Fruit fly (Drosophila melanogaster): ENCODE measurements around the gene CG33307.
A peak's percentile ranks its signal among the peaks of the same experiment; 100 is the strongest.

CG33307 gene

dm6 chr2L:13847625-13848024 is 6.3 kb upstream of the CG33307 start, which contains the start of gene CG7953:
Gene CG7953, plus strand, starts transcription at chr2L:13847925.
- TF ChIP-seq CTCF (optimal IDR thresholded peaks at IDR 0.05) (no peak), CG8478 (optimal IDR thresholded peaks at IDR 0.05) (no peak)

dm6 chr2L:13846239-13846802 is 5.0 kb upstream of the CG33307 start, which contains the start of gene CG7916:
Gene CG7916, plus strand, starts transcription at chr2L:13846752.
- TF ChIP-seq CG8478 (optimal IDR thresholded peaks at IDR 0.05), result no peak
- TF ChIP-seq CTCF (optimal IDR thresholded peaks at IDR 0.05), result no peak

dm6 chr2L:13845178-13845577 is 3.9 kb upstream of the CG33307 start, which contains the start of gene CG8997:
Gene CG8997, minus strand, starts transcription at chr2L:13845325.
- no peak for TF ChIP-seq CG8478 (optimal IDR thresholded peaks at IDR 0.05)
- TF ChIP-seq CTCF (optimal IDR thresholded peaks at IDR 0.05), result no peak

DNA sequence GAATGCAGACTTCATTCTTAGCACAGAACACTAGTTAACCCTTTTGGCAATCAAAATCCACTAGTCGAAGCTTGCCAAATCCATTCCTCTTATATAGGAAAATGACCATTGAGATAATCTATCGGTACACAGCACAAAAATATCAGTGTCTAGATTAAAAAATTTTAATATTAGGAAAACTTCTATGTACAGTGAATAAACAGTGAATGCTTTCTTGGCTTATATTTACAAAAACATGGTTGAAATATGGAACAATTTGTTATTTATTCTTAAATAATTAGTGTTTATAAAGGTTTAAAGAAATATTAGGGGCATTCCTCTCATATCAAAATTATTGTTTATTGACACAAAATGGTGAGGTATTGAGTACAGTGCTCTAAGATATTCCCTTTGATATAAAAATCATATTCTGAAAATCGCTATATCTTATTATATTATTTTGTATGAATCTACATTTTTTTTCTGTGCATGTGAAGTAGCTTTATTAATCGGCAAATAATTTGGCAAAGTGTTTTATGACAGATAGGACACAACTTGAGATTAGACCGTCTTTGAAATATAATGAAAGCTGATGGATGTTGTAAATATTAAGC is 2.5 kb upstream of the CG33307 start, which contains the start of gene CG33306:
TSS of gene CG33306 (minus strand) at position 51 of the 593 bp plus-strand sequence.
- TF ChIP-seq CG8478 (optimal IDR thresholded peaks at IDR 0.05) (no peak), CTCF (optimal IDR thresholded peaks at IDR 0.05) (no peak)

dm6 chr2L:13842572-13842971 is 1.3 kb upstream of the CG33307 start:
- TF ChIP-seq CG8478 (optimal IDR thresholded peaks at IDR 0.05) (no peak), CTCF (optimal IDR thresholded peaks at IDR 0.05) (no peak)

DNA sequence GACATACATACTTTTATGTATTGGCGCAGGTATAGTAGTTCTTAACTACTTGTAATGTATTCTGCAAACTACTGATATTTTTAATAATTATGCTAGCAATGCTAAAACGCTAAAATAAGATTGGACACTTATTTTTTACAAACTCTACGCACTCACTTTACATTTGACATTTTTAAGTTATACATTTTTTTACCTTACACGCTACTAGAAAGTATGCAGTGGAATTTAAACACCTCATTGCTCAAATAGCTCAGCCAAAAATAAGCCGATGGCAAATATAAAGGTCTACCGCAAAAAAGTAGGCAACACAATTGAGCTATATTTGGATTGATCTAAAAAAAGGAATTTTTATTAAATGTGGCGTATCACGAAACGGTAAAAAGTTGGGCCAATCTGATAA is 758 bp upstream of the CG33307 start:
- no peak for TF ChIP-seq CG8478 (optimal IDR thresholded peaks at IDR 0.05)
- TF ChIP-seq CTCF (optimal IDR thresholded peaks at IDR 0.05), result peak; percentile 40 to 74

- no peak for TF ChIP-seq CTCF (optimal IDR thresholded peaks at IDR 0.05)
- no peak for TF ChIP-seq CG8478 (optimal IDR thresholded peaks at IDR 0.05)
Measured at dm6 chr2L:13839744-13840151, 1.6 kb downstream of the CG33307 start.

DNA sequence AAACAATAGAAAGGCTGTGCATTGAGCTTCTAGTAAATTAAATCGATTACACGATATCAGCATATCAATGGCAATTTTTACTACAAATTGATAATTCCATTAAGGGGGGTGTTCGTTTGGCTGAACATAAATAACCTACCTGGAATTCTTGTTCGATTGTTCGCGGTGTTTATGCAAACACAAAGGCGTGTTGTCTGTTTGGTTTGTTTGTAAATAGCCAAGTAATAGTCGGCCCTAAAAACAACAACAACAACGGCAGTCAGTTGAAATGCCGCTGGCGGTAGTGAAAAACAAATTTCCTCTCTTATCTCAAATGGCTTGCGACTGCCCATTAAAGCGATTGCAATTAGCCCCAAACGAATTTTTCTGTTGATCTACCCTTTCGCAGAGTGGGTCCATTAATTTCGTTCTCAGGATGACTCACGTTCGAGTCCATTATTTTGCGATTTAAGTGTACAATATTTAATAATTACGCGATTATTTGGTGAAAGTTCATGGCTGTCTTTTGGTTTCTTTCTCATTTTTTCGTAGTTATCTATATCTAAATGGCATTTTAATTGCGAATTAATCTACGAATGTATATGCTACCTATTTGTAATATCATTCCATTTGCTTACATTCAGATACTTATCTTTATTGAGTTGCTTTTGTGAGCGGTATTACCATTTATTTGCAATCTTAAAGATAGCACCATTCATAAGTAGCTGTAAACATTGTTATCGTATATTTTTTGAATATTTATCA is 2.5 kb downstream of the CG33307 start:
- TF ChIP-seq CTCF (optimal IDR thresholded peaks at IDR 0.05), result no peak
- TF ChIP-seq CG8478 (optimal IDR thresholded peaks at IDR 0.05), result no peak

dm6 chr2L:13837579-13837978 is 3.7 kb downstream of the CG33307 start:
- TF ChIP-seq CG8478 (optimal IDR thresholded peaks at IDR 0.05) (no peak), CTCF (optimal IDR thresholded peaks at IDR 0.05) (no peak)

- no peak for TF ChIP-seq CTCF (optimal IDR thresholded peaks at IDR 0.05)
- no peak for TF ChIP-seq CG8478 (optimal IDR thresholded peaks at IDR 0.05)
Measured at dm6 chr2L:13835959-13836358, 5.4 kb downstream of the CG33307 start.

DNA sequence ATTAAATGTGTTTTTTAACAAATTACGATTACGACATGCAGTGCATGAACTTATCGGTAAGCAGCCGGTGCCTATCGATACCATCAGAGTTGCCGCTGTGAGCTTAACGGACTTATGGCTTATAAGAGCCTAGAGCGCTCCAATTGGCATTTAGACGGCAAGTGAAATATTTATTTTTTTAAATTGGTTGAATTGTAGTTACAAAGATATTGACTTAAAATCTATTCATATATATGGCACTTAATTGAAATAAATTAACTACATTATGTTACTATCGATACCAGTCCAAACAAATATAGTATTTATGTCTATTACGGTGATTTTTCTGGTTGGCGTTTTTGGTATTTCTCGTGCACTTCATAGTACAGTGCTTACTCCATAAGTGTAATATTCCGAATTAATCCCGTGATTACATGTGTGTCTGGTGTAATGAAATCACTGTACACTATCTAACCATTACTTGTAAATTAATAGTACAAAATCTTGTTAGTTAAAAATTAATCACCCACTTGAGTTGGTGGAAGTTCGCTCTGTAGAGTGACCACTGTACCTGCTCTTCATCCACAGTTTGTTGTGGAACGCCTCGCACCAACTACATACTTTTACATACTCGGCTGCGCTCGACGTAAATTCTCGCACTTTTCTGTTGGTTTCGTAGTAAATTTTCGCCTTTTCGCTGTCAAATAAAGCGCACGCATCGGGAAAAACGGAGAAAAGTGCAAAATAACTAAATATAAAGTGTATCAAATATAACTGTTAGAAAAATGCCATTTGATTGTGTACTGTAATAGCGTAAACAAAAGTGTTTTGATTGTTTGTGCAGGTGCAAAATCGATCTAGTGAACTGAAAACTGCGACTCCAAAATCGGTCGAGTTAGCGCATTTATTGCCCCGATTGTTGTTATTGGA is 6.1 kb downstream of the CG33307 start, which contains the start of the genes mRpS23 and CenG1A:
TSS of gene mRpS23 (minus strand) at position 71 of the 909 bp plus-strand sequence.
TSS of gene CenG1A (plus strand) at position 563 of the 909 bp plus-strand sequence.
- TF ChIP-seq CG8478 (optimal IDR thresholded peaks at IDR 0.05), result no peak
- no peak for TF ChIP-seq CTCF (optimal IDR thresholded peaks at IDR 0.05)

dm6 chr2L:13833058-13833457 is 8.3 kb downstream of the CG33307 start, which contains the start of the genes GatC, PolG2 and Polr2C:
Gene GatC, minus strand, starts transcription at chr2L:13833105.
Gene PolG2, minus strand, starts transcription at chr2L:13833105.
Gene Polr2C, plus strand, starts transcription at chr2L:13833337.
- TF ChIP-seq CTCF (optimal IDR thresholded peaks at IDR 0.05) (no peak), CG8478 (optimal IDR thresholded peaks at IDR 0.05) (no peak)

dm6 chr2L:13829540-13829939 is 11.8 kb downstream of the CG33307 start, which contains the start of the genes Arpc1 and Orc5:
Gene Arpc1, minus strand, starts transcription at chr2L:13829741.
Gene Orc5, plus strand, starts transcription at chr2L:13829837.
- TF ChIP-seq CG8478 (optimal IDR thresholded peaks at IDR 0.05) (no peak), CTCF (optimal IDR thresholded peaks at IDR 0.05) (peak in 1 of 2 experiments; percentile 8)

DNA sequence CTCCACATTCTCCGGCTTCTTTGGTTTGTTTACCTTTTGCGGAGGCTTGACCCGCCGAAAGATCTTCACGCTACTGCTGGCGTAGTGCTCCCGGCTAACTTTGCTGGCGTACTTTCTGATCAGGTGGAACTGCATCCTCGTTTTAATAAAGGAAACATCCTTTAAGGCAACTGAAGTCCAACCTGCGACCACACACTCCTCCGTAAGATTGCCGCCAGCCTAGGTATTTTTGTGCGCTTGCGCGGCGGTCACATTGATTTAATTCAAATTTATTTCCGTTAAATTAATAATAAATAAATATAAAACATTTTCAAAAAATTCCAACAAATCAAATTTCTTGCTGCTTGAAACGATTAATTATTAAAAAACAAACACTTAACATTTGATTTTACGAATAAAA is 13.8 kb downstream of the CG33307 start, which contains the start of gene PolG1:
TSS of gene PolG1 (minus strand) at position 216 of the 400 bp plus-strand sequence.
- TF ChIP-seq CTCF (optimal IDR thresholded peaks at IDR 0.05) (no peak), CG8478 (optimal IDR thresholded peaks at IDR 0.05) (no peak)

All from S2 (cell line).